Worm (Caenorhabditis elegans) whole organism, late embryonic: ENCODE data around the gene VZK822L.2.
A peak's percentile ranks its signal among the peaks of the same experiment; 100 is the strongest.

Source experiments
- C08G9.2 ChIP-seq: sonication (generic microtip); optimal IDR thresholded peaks from 2 replicates; lab custom pipeline; 2016; ENCODE audit warnings: mild to moderate bottlenecking, missing genetic modification characterization, moderate library complexity, missing compliant biosample characterization
- C38D4.7 ChIP-seq: fragments of 200-800 bp; sonication (Bioruptor generic); optimal IDR thresholded peaks from 2 replicates; lab custom pipeline; 2018; ENCODE audit warnings: mild to moderate bottlenecking, missing genetic modification characterization, moderate library complexity, missing compliant biosample characterization
- F13H6.1 ChIP-seq: sonication (generic microtip); optimal IDR thresholded peaks from 2 replicates; lab custom pipeline; 2016; ENCODE audit warnings: missing genetic modification characterization, missing compliant biosample characterization
- K09A11.1 ChIP-seq: sonication (generic microtip); optimal IDR thresholded peaks from 2 replicates; lab custom pipeline; 2017; ENCODE audit warnings: antibody characterized with exemption, mild to moderate bottlenecking, missing genetic modification characterization, missing compliant biosample characterization; ENCODE audit not compliant: insufficient read depth
- Y22D7AL.16 ChIP-seq: sonication (generic microtip); optimal IDR thresholded peaks from 2 replicates; lab custom pipeline; 2016; ENCODE audit warnings: missing genetic modification characterization, missing compliant biosample characterization
- ahr-1 ChIP-seq: sonication (generic microtip); optimal IDR thresholded peaks from 2 replicates; lab custom pipeline; 2016; ENCODE audit warnings: missing genetic modification characterization, missing compliant biosample characterization
- ama-1 ChIP-seq: fragments of 150-350 bp; optimal IDR thresholded peaks from 2 replicates; lab custom pipeline; 2014
- ceh-14 ChIP-seq: sonication (generic microtip); optimal IDR thresholded peaks from 2 replicates; lab custom pipeline; 2016; ENCODE audit warnings: missing genotype, missing genetic modification characterization, missing compliant biosample characterization
- ceh-19 ChIP-seq: fragments of 200-800 bp; sonication (Bioruptor generic); optimal IDR thresholded peaks from 2 replicates; lab custom pipeline; 2018; ENCODE audit warnings: mild to moderate bottlenecking, missing genetic modification characterization, missing compliant biosample characterization
- ceh-24 ChIP-seq: sonication (generic microtip); optimal IDR thresholded peaks from 2 replicates; lab custom pipeline; 2016; ENCODE audit warnings: mild to moderate bottlenecking, missing genetic modification characterization, missing compliant biosample characterization
- ceh-30 ChIP-seq: fragments of 150-350 bp; optimal IDR thresholded peaks from 2 replicates; lab custom pipeline; 2014; ENCODE audit warnings: missing biosample characterization, missing genetic modification characterization
- ceh-31 ChIP-seq: sonication (generic microtip); optimal IDR thresholded peaks from 2 replicates; lab custom pipeline; 2016; ENCODE audit warnings: missing genetic modification characterization, missing compliant biosample characterization
- ceh-34 ChIP-seq: sonication (generic microtip); optimal IDR thresholded peaks from 2 replicates; lab custom pipeline; 2016; ENCODE audit warnings: mild to moderate bottlenecking, missing genetic modification characterization, missing compliant biosample characterization
- ceh-48 ChIP-seq: sonication (generic microtip); optimal IDR thresholded peaks from 2 replicates; lab custom pipeline; 2016; ENCODE audit warnings: missing genetic modification characterization, inconsistent platforms, missing compliant biosample characterization
- ceh-6 ChIP-seq: fragments of 200-800 bp; sonication (Bioruptor generic); optimal IDR thresholded peaks from 2 replicates; lab custom pipeline; 2018; ENCODE audit warnings: mild to moderate bottlenecking, missing genetic modification characterization, missing compliant biosample characterization
- che-1 ChIP-seq: sonication (generic microtip); optimal IDR thresholded peaks from 2 replicates; lab custom pipeline; 2016; ENCODE audit warnings: mild to moderate bottlenecking, missing genetic modification characterization, missing compliant biosample characterization
- dve-1 ChIP-seq: sonication (generic microtip); optimal IDR thresholded peaks from 2 replicates; lab custom pipeline; 2017; ENCODE audit warnings: antibody characterized with exemption, mild to moderate bottlenecking, missing genetic modification characterization, missing compliant biosample characterization
- ets-4 ChIP-seq: sonication (generic microtip); optimal IDR thresholded peaks from 2 replicates; lab custom pipeline; 2016; ENCODE audit warnings: missing genetic modification characterization, missing compliant biosample characterization
- fax-1 ChIP-seq: sonication (generic microtip); optimal IDR thresholded peaks from 2 replicates; lab custom pipeline; 2016; ENCODE audit warnings: missing genotype, missing genetic modification characterization, missing compliant biosample characterization
- fkh-10 ChIP-seq: fragments of 150-350 bp; optimal IDR thresholded peaks from 2 replicates; lab custom pipeline; 2014; ENCODE audit warnings: missing biosample characterization, missing genetic modification reagents, missing genetic modification characterization
- fkh-6 ChIP-seq: sonication (generic microtip); optimal IDR thresholded peaks from 2 replicates; lab custom pipeline; 2016; ENCODE audit warnings: missing genetic modification characterization, missing compliant biosample characterization
- gmeb-2 ChIP-seq: sonication (generic microtip); optimal IDR thresholded peaks from 2 replicates; lab custom pipeline; 2016; ENCODE audit warnings: missing genetic modification characterization, inconsistent platforms, missing compliant biosample characterization
- hlh-30 ChIP-seq: sonication (generic microtip); optimal IDR thresholded peaks from 2 replicates; lab custom pipeline; 2017; ENCODE audit warnings: antibody characterized with exemption, missing genetic modification characterization, missing compliant biosample characterization; ENCODE audit not compliant: insufficient read depth
- hlh-6 ChIP-seq: sonication (generic microtip); optimal IDR thresholded peaks from 2 replicates; lab custom pipeline; 2016; ENCODE audit warnings: missing genotype, missing genetic modification characterization, missing compliant biosample characterization
- hlh-8 ChIP-seq: sonication (generic microtip); optimal IDR thresholded peaks from 2 replicates; lab custom pipeline; 2016; ENCODE audit warnings: missing genotype, missing genetic modification characterization, missing compliant biosample characterization
- lim-6 ChIP-seq: sonication (generic microtip); optimal IDR thresholded peaks from 2 replicates; lab custom pipeline; 2016; ENCODE audit warnings: missing genetic modification characterization, missing compliant biosample characterization
- lin-11 ChIP-seq: fragments of 200-800 bp; sonication (Bioruptor generic); optimal IDR thresholded peaks from 2 replicates; lab custom pipeline; 2018; ENCODE audit warnings: mild to moderate bottlenecking, missing genetic modification characterization, missing compliant biosample characterization
- mec-3 ChIP-seq: sonication (generic microtip); optimal IDR thresholded peaks from 2 replicates; lab custom pipeline; 2016; ENCODE audit warnings: borderline replicate concordance, missing genetic modification characterization, missing compliant biosample characterization
- nfya-1 ChIP-seq: sonication (generic microtip); optimal IDR thresholded peaks from 2 replicates; lab custom pipeline; 2017; ENCODE audit warnings: missing genetic modification characterization, mild to moderate bottlenecking, missing compliant biosample characterization, antibody characterized with exemption, moderate library complexity
- npax-4 ChIP-seq: sonication (generic microtip); optimal IDR thresholded peaks from 2 replicates; lab custom pipeline; 2016; ENCODE audit warnings: missing genetic modification characterization, missing compliant biosample characterization
- odd-2 ChIP-seq: sonication (generic microtip); optimal IDR thresholded peaks from 2 replicates; lab custom pipeline; 2017; ENCODE audit warnings: antibody characterized with exemption, mild to moderate bottlenecking, missing genetic modification characterization, missing compliant biosample characterization
- pag-3 ChIP-seq: sonication (generic microtip); optimal IDR thresholded peaks from 2 replicates; lab custom pipeline; 2016; ENCODE audit warnings: missing compliant biosample characterization, missing genetic modification characterization, borderline replicate concordance
- pat-9 ChIP-seq: fragments of 200-800 bp; sonication (Bioruptor generic); optimal IDR thresholded peaks from 2 replicates; lab custom pipeline; 2018; ENCODE audit warnings: mild to moderate bottlenecking, missing genetic modification characterization, moderate library complexity, missing compliant biosample characterization
- pha-4 ChIP-seq: fragments of 150-350 bp; optimal IDR thresholded peaks from 2 replicates; lab custom pipeline; 2018; ENCODE audit warnings: missing biosample characterization, missing genetic modification reagents, missing genetic modification characterization
- sdc-2 ChIP-seq: sonication (generic microtip); optimal IDR thresholded peaks from 2 replicates; lab custom pipeline; 2016; ENCODE audit warnings: missing genotype, missing genetic modification characterization, missing compliant biosample characterization
- sox-4 ChIP-seq: sonication (generic microtip); optimal IDR thresholded peaks from 2 replicates; lab custom pipeline; 2017; ENCODE audit warnings: mild to moderate bottlenecking, missing genetic modification characterization, inconsistent platforms, missing compliant biosample characterization
- tbx-2 ChIP-seq: sonication (generic microtip); optimal IDR thresholded peaks from 2 replicates; lab custom pipeline; 2016; ENCODE audit warnings: missing genetic modification characterization, missing compliant biosample characterization
- tbx-7 ChIP-seq: sonication (generic microtip); optimal IDR thresholded peaks from 2 replicates; lab custom pipeline; 2016; ENCODE audit warnings: missing genotype, missing genetic modification characterization, missing compliant biosample characterization
- ttx-3 ChIP-seq: sonication (generic microtip); optimal IDR thresholded peaks from 2 replicates; lab custom pipeline; 2016; ENCODE audit warnings: missing genetic modification reagents, missing genetic modification characterization, missing compliant biosample characterization
- unc-3 ChIP-seq, 2 experiments: fragments of 200-800 bp in 1 of 2; sonication (Bioruptor generic) in 1 of 2; sonication (generic microtip) in 1 of 2; conservative IDR thresholded peaks in 1 of 2; optimal IDR thresholded peaks in 1 of 2; 2 replicates each; pipeline versions ENCODE4 v1.3.6 to Lab custom; 2016 to 2022; ENCODE audit warnings: missing compliant biosample characterization in 2 of 2, missing genetic modification characterization in 2 of 2, missing genetic modification reagents in 1 of 2
- unc-42 ChIP-seq: sonication (generic microtip); optimal IDR thresholded peaks from 2 replicates; lab custom pipeline; 2016; ENCODE audit warnings: missing genotype, missing genetic modification characterization, missing compliant biosample characterization
- unc-55 ChIP-seq: sonication (generic microtip); optimal IDR thresholded peaks from 2 replicates; lab custom pipeline; 2017; ENCODE audit warnings: missing biosample characterization, missing genetic modification reagents, missing genetic modification characterization
- unc-86 ChIP-seq: sonication (generic microtip); optimal IDR thresholded peaks from 2 replicates; lab custom pipeline; 2016; ENCODE audit warnings: missing genetic modification characterization, missing compliant biosample characterization
- ztf-16 ChIP-seq: sonication (generic microtip); optimal IDR thresholded peaks from 2 replicates; lab custom pipeline; 2017; ENCODE audit warnings: missing genetic modification characterization, missing compliant biosample characterization

The VZK822L.2 gene

ce11 chrIV:11911723-11912122, at the start of gene VZK822L.2:
VZK822L.2 (plus strand) TSS chrIV:11912023.
- TF ChIP-seq pag-3 (tag; lab: Kevin White, UChicago) = no peak
- TF ChIP-seq fkh-10 (GFP tag; lab: Kevin White, UChicago) = no peak
- TF ChIP-seq gmeb-2 (tag; lab: Kevin White, UChicago) = no peak
- no peak for TF ChIP-seq ets-4 (tag; lab: Kevin White, UChicago)
- no peak for TF ChIP-seq pha-4 (tag; lab: Kevin White, UChicago)
- no peak for TF ChIP-seq ceh-31 (tag; lab: Kevin White, UChicago)
- TF ChIP-seq unc-55 = no peak
- no peak for TF ChIP-seq unc-86 (tag; lab: Kevin White, UChicago)
- no peak for TF ChIP-seq dve-1 (tag; lab: Kevin White, UChicago)

ce11 chrIV:11863428-11863827, 48.4 kb upstream of the VZK822L.2 start:
- TF ChIP-seq ztf-16 (tag; lab: Kevin White, UChicago) = no peak
- no peak for TF ChIP-seq ama-1
- no peak for TF ChIP-seq tbx-2 (tag; lab: Kevin White, UChicago)
- TF ChIP-seq ceh-34 = no peak
- TF ChIP-seq fkh-6 (tag; lab: Kevin White, UChicago) = no peak
- TF ChIP-seq ceh-19 = no peak
- no peak for TF ChIP-seq hlh-30
- no peak for TF ChIP-seq hlh-8 (tag; lab: Kevin White, UChicago)
- no peak for TF ChIP-seq unc-3 (GFP tag; conservative IDR thresholded peaks at IDR 0.05; lab: Robert Waterston, UW)
- no peak for TF ChIP-seq unc-3 (tag; optimal IDR thresholded peaks at IDR 0.05; lab: Kevin White, UChicago)
- TF ChIP-seq pag-3 (tag; lab: Kevin White, UChicago) = no peak
- TF ChIP-seq mec-3 (tag; lab: Kevin White, UChicago) = no peak
- no peak for TF ChIP-seq che-1 (tag; lab: Kevin White, UChicago)
- TF ChIP-seq ceh-30 (tag; lab: Kevin White, UChicago) = no peak
- no peak for TF ChIP-seq tbx-7
- no peak for TF ChIP-seq dve-1 (tag; lab: Kevin White, UChicago)
- TF ChIP-seq C38D4.7 (GFP tag; lab: Kevin White, UChicago) = no peak
- no peak for TF ChIP-seq ceh-14 (tag; lab: Kevin White, UChicago)
- TF ChIP-seq ahr-1 (tag; lab: Kevin White, UChicago) = no peak
- TF ChIP-seq nfya-1 (tag; lab: Kevin White, UChicago) = no peak

- TF ChIP-seq C08G9.2 (tag; lab: Kevin White, UChicago) (no peak), pha-4 (tag; lab: Kevin White, UChicago) (no peak), tbx-2 (tag; lab: Kevin White, UChicago) (no peak), odd-2 (tag; lab: Kevin White, UChicago) (no peak), sdc-2 (tag; lab: Kevin White, UChicago) (no peak), lim-6 (no peak), ceh-6 (no peak), pat-9 (tag; lab: Kevin White, UChicago) (no peak), K09A11.1 (tag; lab: Kevin White, UChicago) (no peak), ceh-31 (tag; lab: Kevin White, UChicago) (no peak), C38D4.7 (GFP tag; lab: Kevin White, UChicago) (no peak), sox-4 (tag; lab: Kevin White, UChicago) (no peak), hlh-8 (tag; lab: Kevin White, UChicago) (no peak), hlh-6 (tag; lab: Kevin White, UChicago) (no peak)
Observed at ce11 chrIV:11864226-11864625, 47.6 kb upstream of the VZK822L.2 start, which contains the start of gene trpa-1. trpa-1 (plus strand) TSS chrIV:11864526.

ce11 chrIV:11867652-11868232, 44.1 kb upstream of the VZK822L.2 start:
- TF ChIP-seq ceh-48 (tag; lab: Kevin White, UChicago) (no peak), ttx-3 (tag; lab: Kevin White, UChicago) (peak; percentile 64), ceh-31 (tag; lab: Kevin White, UChicago) (peak; percentile 37), ceh-24 (no peak), hlh-30 (peak; percentile 13), tbx-2 (tag; lab: Kevin White, UChicago) (no peak), F13H6.1 (tag; lab: Kevin White, UChicago) (no peak), lin-11 (tag; lab: Kevin White, UChicago) (no peak), nfya-1 (tag; lab: Kevin White, UChicago) (peak; percentile 20), dve-1 (tag; lab: Kevin White, UChicago) (no peak), Y22D7AL.16 (no peak), unc-42 (tag; lab: Kevin White, UChicago) (peak; percentile 3), K09A11.1 (tag; lab: Kevin White, UChicago) (no peak), ceh-6 (no peak), unc-86 (tag; lab: Kevin White, UChicago) (no peak), ama-1 (no peak), ahr-1 (tag; lab: Kevin White, UChicago) (no peak), fax-1 (tag; lab: Kevin White, UChicago) (no peak), hlh-6 (tag; lab: Kevin White, UChicago) (no peak), npax-4 (tag; lab: Kevin White, UChicago) (no peak)
